Worm (Caenorhabditis elegans): Measurements from ENCODE around the gene K02C4.5.

K02C4.5 gene

DNA sequence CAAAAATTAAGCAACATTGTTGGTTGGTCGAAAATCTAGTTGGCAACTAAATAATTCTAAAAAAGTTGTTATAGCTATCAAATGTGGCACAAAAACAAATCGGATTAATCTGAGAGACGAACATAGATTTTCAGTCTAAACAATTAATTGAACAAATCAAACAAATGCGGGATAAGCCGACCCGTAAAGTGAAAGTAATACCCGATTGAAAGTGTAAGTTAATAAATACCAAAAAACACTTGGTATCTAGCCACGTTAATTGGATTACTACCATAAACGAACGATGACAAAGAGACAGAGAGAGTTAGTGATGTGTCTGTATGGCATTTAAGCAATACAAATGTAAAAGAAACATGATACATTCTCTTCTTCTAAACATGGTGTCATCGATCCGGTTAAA is 15.7 kb downstream of the K02C4.5 start:
- no peak for TF ChIP-seq hmg-4 (GFP tag; optimal IDR thresholded peaks at IDR 0.05)
- TF ChIP-seq hnd-1 (tag; optimal IDR thresholded peaks at IDR 0.05), result no peak
- no peak for TF ChIP-seq ama-1 (optimal IDR thresholded peaks at IDR 0.05)
- TF ChIP-seq hmbx-1 (tag; optimal IDR thresholded peaks at IDR 0.05), result no peak
- TF ChIP-seq pes-1 (GFP tag; IDR thresholded peaks at IDR 0.05), result no peak
- TF ChIP-seq sea-1 (GFP tag; conservative IDR thresholded peaks at IDR 0.05), result no peak
- no peak for TF ChIP-seq tbx-37 (GFP tag; conservative IDR thresholded peaks at IDR 0.05)
- TF ChIP-seq tbx-11 (GFP tag; IDR thresholded peaks at IDR 0.05), result no peak
- no peak for TF ChIP-seq ceh-36 (tag; optimal IDR thresholded peaks at IDR 0.05)
- TF ChIP-seq ceh-13 (GFP tag; optimal IDR thresholded peaks at IDR 0.05), result no peak

- no peak for TF ChIP-seq ceh-36 (tag; optimal IDR thresholded peaks at IDR 0.05)
- no peak for TF ChIP-seq F13C5.2 (tag; optimal IDR thresholded peaks at IDR 0.05)
- TF ChIP-seq tbx-11 (GFP tag; IDR thresholded peaks at IDR 0.05), result no peak
- no peak for TF ChIP-seq tra-4 (tag; optimal IDR thresholded peaks at IDR 0.05)
- no peak for TF ChIP-seq hnd-1 (tag; optimal IDR thresholded peaks at IDR 0.05)
- no peak for TF ChIP-seq pes-1 (GFP tag; IDR thresholded peaks at IDR 0.05)
These were observed 21.1 kb downstream of the K02C4.5 start for ce11 chrII:8099212-8099784.

DNA sequence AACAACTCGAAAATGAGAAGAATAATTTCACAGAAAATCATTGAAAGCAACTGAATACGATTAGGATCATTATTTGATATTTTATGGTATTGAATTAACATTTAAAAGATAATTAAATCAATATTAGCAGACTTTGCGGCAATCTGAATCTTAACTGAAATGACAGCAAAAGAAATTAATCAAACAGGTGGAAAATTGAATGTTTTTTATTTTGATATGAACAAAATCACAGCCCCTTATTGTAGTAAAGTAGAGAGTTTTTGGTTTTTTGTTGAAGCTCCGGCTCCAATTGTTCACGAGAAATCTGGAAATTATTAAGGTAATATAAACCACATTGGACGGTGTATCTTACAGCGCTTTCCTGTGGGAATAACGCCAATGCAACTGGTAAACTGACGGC is 23.8 kb downstream of the K02C4.5 start, which contains the start of gene sre-2:
Gene sre-2 (minus strand): TSS at position 101 of the 400 bp plus-strand sequence.
- TF ChIP-seq tbx-11 (GFP tag; IDR thresholded peaks at IDR 0.05) (no peak), ceh-36 (tag; optimal IDR thresholded peaks at IDR 0.05) (no peak), ceh-13 (GFP tag; optimal IDR thresholded peaks at IDR 0.05) (no peak), hmbx-1 (tag; optimal IDR thresholded peaks at IDR 0.05) (no peak), scrt-1 (GFP tag; IDR thresholded peaks at IDR 0.05) (no peak), B0310.2 (tag; optimal IDR thresholded peaks at IDR 0.05) (no peak), pes-1 (GFP tag; IDR thresholded peaks at IDR 0.05) (no peak)

- TF ChIP-seq hmbx-1 (tag; optimal IDR thresholded peaks at IDR 0.05) (no peak), ets-7 (tag; optimal IDR thresholded peaks at IDR 0.05) (no peak), pes-1 (GFP tag; IDR thresholded peaks at IDR 0.05) (no peak), sea-1 (GFP tag; conservative IDR thresholded peaks at IDR 0.05) (no peak), hnd-1 (tag; optimal IDR thresholded peaks at IDR 0.05) (no peak), ceh-36 (tag; optimal IDR thresholded peaks at IDR 0.05) (no peak), hmg-4 (GFP tag; optimal IDR thresholded peaks at IDR 0.05) (no peak), ama-1 (optimal IDR thresholded peaks at IDR 0.05) (no peak), B0310.2 (tag; optimal IDR thresholded peaks at IDR 0.05) (no peak), tra-4 (tag; optimal IDR thresholded peaks at IDR 0.05) (no peak), F13C5.2 (tag; optimal IDR thresholded peaks at IDR 0.05) (no peak), flt-1 (GFP tag; IDR thresholded peaks at IDR 0.05) (no peak), tbx-37 (GFP tag; conservative IDR thresholded peaks at IDR 0.05) (no peak), tbx-11 (GFP tag; IDR thresholded peaks at IDR 0.05) (no peak), ceh-13 (GFP tag; optimal IDR thresholded peaks at IDR 0.05) (no peak), aly-1 (tag; optimal IDR thresholded peaks at IDR 0.05) (no peak), scrt-1 (GFP tag; IDR thresholded peaks at IDR 0.05) (no peak)
These were observed 26.8 kb downstream of the K02C4.5 start, which contains the start of gene sfxn-5 for ce11 chrII:8104998-8105397. TSS of gene sfxn-5 (minus strand) at chrII:8105052.

- TF ChIP-seq tbx-37 (GFP tag; conservative IDR thresholded peaks at IDR 0.05) (peak; percentile 90), hmg-4 (GFP tag; optimal IDR thresholded peaks at IDR 0.05) (peak; percentile 98), tbx-11 (GFP tag; IDR thresholded peaks at IDR 0.05) (peak; percentile 95), B0310.2 (tag; optimal IDR thresholded peaks at IDR 0.05) (peak; percentile 92), hnd-1 (tag; optimal IDR thresholded peaks at IDR 0.05) (peak; percentile 88), tra-4 (tag; optimal IDR thresholded peaks at IDR 0.05) (peak; percentile 80), pes-1 (GFP tag; IDR thresholded peaks at IDR 0.05) (no peak; the same call in 1 of the 2 replicates), ceh-36 (tag; optimal IDR thresholded peaks at IDR 0.05) (peak; percentile 94), scrt-1 (GFP tag; IDR thresholded peaks at IDR 0.05) (peak; percentile 94), ets-7 (tag; optimal IDR thresholded peaks at IDR 0.05) (peak; percentile 92), aly-1 (tag; optimal IDR thresholded peaks at IDR 0.05) (peak; percentile 94), ceh-13 (GFP tag; optimal IDR thresholded peaks at IDR 0.05) (peak; percentile 91), sea-1 (GFP tag; conservative IDR thresholded peaks at IDR 0.05) (peak; percentile 96), flt-1 (GFP tag; IDR thresholded peaks at IDR 0.05) (peak; percentile 96), hmbx-1 (tag; optimal IDR thresholded peaks at IDR 0.05) (peak; percentile 79), F13C5.2 (tag; optimal IDR thresholded peaks at IDR 0.05) (peak; percentile 92), ama-1 (optimal IDR thresholded peaks at IDR 0.05) (no peak)
These were observed 28.9 kb downstream of the K02C4.5 start, which contains the start of the genes chst-1 and C41C4.9 for ce11 chrII:8106921-8107695. TSS of gene chst-1 (minus strand) at chrII:8106971. TSS of gene C41C4.9 (plus strand) at chrII:8107645.

ce11 chrII:8112063-8112462 is 33.8 kb downstream of the K02C4.5 start, which contains the start of gene lron-4:
TSS of gene lron-4 (minus strand) at chrII:8112163.
- TF ChIP-seq aly-1 (tag; optimal IDR thresholded peaks at IDR 0.05) (no peak), B0310.2 (tag; optimal IDR thresholded peaks at IDR 0.05) (no peak), ceh-36 (tag; optimal IDR thresholded peaks at IDR 0.05) (no peak), tbx-11 (GFP tag; IDR thresholded peaks at IDR 0.05) (no peak), hnd-1 (tag; optimal IDR thresholded peaks at IDR 0.05) (no peak), F13C5.2 (tag; optimal IDR thresholded peaks at IDR 0.05) (no peak), ceh-13 (GFP tag; optimal IDR thresholded peaks at IDR 0.05) (no peak)

- TF ChIP-seq scrt-1 (GFP tag; IDR thresholded peaks at IDR 0.05) (no peak), sea-1 (GFP tag; conservative IDR thresholded peaks at IDR 0.05) (no peak), tbx-37 (GFP tag; conservative IDR thresholded peaks at IDR 0.05) (no peak), hmg-4 (GFP tag; optimal IDR thresholded peaks at IDR 0.05) (no peak), ceh-36 (tag; optimal IDR thresholded peaks at IDR 0.05) (no peak), tbx-11 (GFP tag; IDR thresholded peaks at IDR 0.05) (no peak), flt-1 (GFP tag; IDR thresholded peaks at IDR 0.05) (no peak), B0310.2 (tag; optimal IDR thresholded peaks at IDR 0.05) (no peak), hnd-1 (tag; optimal IDR thresholded peaks at IDR 0.05) (no peak), hmbx-1 (tag; optimal IDR thresholded peaks at IDR 0.05) (no peak)
These were observed 37.9 kb downstream of the K02C4.5 start, which contains the start of gene unc-105 for ce11 chrII:8116159-8116558. TSS of gene unc-105 (plus strand) at chrII:8116459.
